Worm (Caenorhabditis elegans): ENCODE data around the gene pqn-83.

The pqn-83 gene

ce11 chrIII:13099190-13099875 is at the start of gene pqn-83:
Gene pqn-83, minus strand, starts transcription at chrIII:13099461.
- no peak for TF ChIP-seq hmg-4 (GFP tag; optimal IDR thresholded peaks at IDR 0.05)

- TF ChIP-seq ceh-36 (tag; optimal IDR thresholded peaks at IDR 0.05) (no peak), F13C5.2 (tag; optimal IDR thresholded peaks at IDR 0.05) (no peak), scrt-1 (GFP tag; IDR thresholded peaks at IDR 0.05) (no peak), aly-1 (tag; optimal IDR thresholded peaks at IDR 0.05) (no peak), sea-1 (GFP tag; conservative IDR thresholded peaks at IDR 0.05) (no peak), tra-4 (tag; optimal IDR thresholded peaks at IDR 0.05) (no peak)
Measured at ce11 chrIII:13139301-13139700, 40.0 kb upstream of the pqn-83 start, which contains the start of gene bre-2. Gene bre-2, minus strand, starts transcription at chrIII:13139626.

ce11 chrIII:13131220-13131619 is 32.0 kb upstream of the pqn-83 start:
- TF ChIP-seq tbx-11 (GFP tag; IDR thresholded peaks at IDR 0.05) (no peak), ceh-36 (tag; optimal IDR thresholded peaks at IDR 0.05) (no peak), hnd-1 (tag; optimal IDR thresholded peaks at IDR 0.05) (no peak), scrt-1 (GFP tag; IDR thresholded peaks at IDR 0.05) (no peak), pes-1 (GFP tag; IDR thresholded peaks at IDR 0.05) (no peak), ceh-13 (GFP tag; optimal IDR thresholded peaks at IDR 0.05) (no peak), flt-1 (GFP tag; IDR thresholded peaks at IDR 0.05) (no peak), tbx-37 (GFP tag; conservative IDR thresholded peaks at IDR 0.05) (no peak), ets-7 (tag; optimal IDR thresholded peaks at IDR 0.05) (no peak), sea-1 (GFP tag; conservative IDR thresholded peaks at IDR 0.05) (no peak), aly-1 (tag; optimal IDR thresholded peaks at IDR 0.05) (no peak), B0310.2 (tag; optimal IDR thresholded peaks at IDR 0.05) (no peak), F13C5.2 (tag; optimal IDR thresholded peaks at IDR 0.05) (no peak)

- TF ChIP-seq sea-1 (GFP tag; conservative IDR thresholded peaks at IDR 0.05), result no peak
- TF ChIP-seq ama-1 (optimal IDR thresholded peaks at IDR 0.05), result no peak
- TF ChIP-seq ets-7 (tag; optimal IDR thresholded peaks at IDR 0.05), result no peak
- TF ChIP-seq pes-1 (GFP tag; IDR thresholded peaks at IDR 0.05), result no peak
- no peak for TF ChIP-seq tbx-11 (GFP tag; IDR thresholded peaks at IDR 0.05)
- no peak for TF ChIP-seq flt-1 (GFP tag; IDR thresholded peaks at IDR 0.05)
- TF ChIP-seq F13C5.2 (tag; optimal IDR thresholded peaks at IDR 0.05), result no peak
- TF ChIP-seq hnd-1 (tag; optimal IDR thresholded peaks at IDR 0.05), result no peak
- TF ChIP-seq aly-1 (tag; optimal IDR thresholded peaks at IDR 0.05), result no peak
- TF ChIP-seq ceh-36 (tag; optimal IDR thresholded peaks at IDR 0.05), result no peak
- TF ChIP-seq tbx-37 (GFP tag; conservative IDR thresholded peaks at IDR 0.05), result no peak
- no peak for TF ChIP-seq tra-4 (tag; optimal IDR thresholded peaks at IDR 0.05)
- no peak for TF ChIP-seq hmbx-1 (tag; optimal IDR thresholded peaks at IDR 0.05)
- TF ChIP-seq scrt-1 (GFP tag; IDR thresholded peaks at IDR 0.05), result no peak
- TF ChIP-seq hmg-4 (GFP tag; optimal IDR thresholded peaks at IDR 0.05), result no peak
- no peak for TF ChIP-seq B0310.2 (tag; optimal IDR thresholded peaks at IDR 0.05)
- TF ChIP-seq ceh-13 (GFP tag; optimal IDR thresholded peaks at IDR 0.05), result no peak
Measured at ce11 chrIII:13127157-13127556, 27.9 kb upstream of the pqn-83 start.

ce11 chrIII:13123440-13123839 is 24.2 kb upstream of the pqn-83 start:
- TF ChIP-seq F13C5.2 (tag; optimal IDR thresholded peaks at IDR 0.05), result no peak
- TF ChIP-seq hnd-1 (tag; optimal IDR thresholded peaks at IDR 0.05), result no peak
- TF ChIP-seq scrt-1 (GFP tag; IDR thresholded peaks at IDR 0.05), result no peak
- no peak for TF ChIP-seq ama-1 (optimal IDR thresholded peaks at IDR 0.05)
- TF ChIP-seq B0310.2 (tag; optimal IDR thresholded peaks at IDR 0.05), result no peak
- TF ChIP-seq sea-1 (GFP tag; conservative IDR thresholded peaks at IDR 0.05), result no peak
- no peak for TF ChIP-seq tbx-11 (GFP tag; IDR thresholded peaks at IDR 0.05)
- no peak for TF ChIP-seq ceh-13 (GFP tag; optimal IDR thresholded peaks at IDR 0.05)
- no peak for TF ChIP-seq aly-1 (tag; optimal IDR thresholded peaks at IDR 0.05)
- no peak for TF ChIP-seq flt-1 (GFP tag; IDR thresholded peaks at IDR 0.05)
- no peak for TF ChIP-seq hmbx-1 (tag; optimal IDR thresholded peaks at IDR 0.05)

- no peak for TF ChIP-seq tra-4 (tag; optimal IDR thresholded peaks at IDR 0.05)
- no peak for TF ChIP-seq hnd-1 (tag; optimal IDR thresholded peaks at IDR 0.05)
- no peak for TF ChIP-seq ets-7 (tag; optimal IDR thresholded peaks at IDR 0.05)
- no peak for TF ChIP-seq tbx-37 (GFP tag; conservative IDR thresholded peaks at IDR 0.05)
- no peak for TF ChIP-seq F13C5.2 (tag; optimal IDR thresholded peaks at IDR 0.05)
Measured at ce11 chrIII:13119520-13119919, 20.3 kb upstream of the pqn-83 start, which contains the start of gene zig-8. Gene zig-8, plus strand, starts transcription at chrIII:13119820.

ce11 chrIII:13118460-13118859 is 19.2 kb upstream of the pqn-83 start:
- TF ChIP-seq tbx-37 (GFP tag; conservative IDR thresholded peaks at IDR 0.05) (no peak), B0310.2 (tag; optimal IDR thresholded peaks at IDR 0.05) (no peak), pes-1 (GFP tag; IDR thresholded peaks at IDR 0.05) (no peak), ceh-13 (GFP tag; optimal IDR thresholded peaks at IDR 0.05) (no peak), aly-1 (tag; optimal IDR thresholded peaks at IDR 0.05) (no peak), flt-1 (GFP tag; IDR thresholded peaks at IDR 0.05) (no peak), hmbx-1 (tag; optimal IDR thresholded peaks at IDR 0.05) (no peak), scrt-1 (GFP tag; IDR thresholded peaks at IDR 0.05) (no peak), tbx-11 (GFP tag; IDR thresholded peaks at IDR 0.05) (no peak), F13C5.2 (tag; optimal IDR thresholded peaks at IDR 0.05) (no peak), hnd-1 (tag; optimal IDR thresholded peaks at IDR 0.05) (no peak)

- TF ChIP-seq flt-1 (GFP tag; IDR thresholded peaks at IDR 0.05) (no peak), hmg-4 (GFP tag; optimal IDR thresholded peaks at IDR 0.05) (no peak), ceh-36 (tag; optimal IDR thresholded peaks at IDR 0.05) (no peak), ets-7 (tag; optimal IDR thresholded peaks at IDR 0.05) (no peak), sea-1 (GFP tag; conservative IDR thresholded peaks at IDR 0.05) (no peak), ama-1 (optimal IDR thresholded peaks at IDR 0.05) (no peak)
Measured at ce11 chrIII:13107307-13107706, 8.0 kb upstream of the pqn-83 start, which contains the start of gene dhhc-8. Gene dhhc-8, plus strand, starts transcription at chrIII:13107607.

Measured in whole organism, early embryonic.